Worm (Caenorhabditis elegans) whole organism, L1 larva: ENCODE measurements around the gene clec-161.

Experiments
- alr-1 ChIP-seq: fragments of 200-800 bp; sonication (Bioruptor generic); optimal IDR thresholded peaks from 2 replicates; lab custom pipeline; 2018; ENCODE audit warnings: borderline replicate concordance, mild to moderate bottlenecking, missing genetic modification characterization, missing compliant biosample characterization
- blmp-1 ChIP-seq: fragments of 150-350 bp; optimal IDR thresholded peaks from 2 replicates; lab custom pipeline; 2014; ENCODE audit warnings: missing biosample characterization, missing genetic modification characterization
- efl-3 ChIP-seq: fragments of 200-800 bp; sonication (Bioruptor generic); optimal IDR thresholded peaks from 2 replicates; lab custom pipeline; 2018; ENCODE audit warnings: mild to moderate bottlenecking, missing genetic modification characterization, missing compliant biosample characterization
- elt-2 ChIP-seq: sonication (generic microtip); optimal IDR thresholded peaks from 2 replicates; lab custom pipeline; 2016; ENCODE audit warnings: missing genetic modification characterization, mild to moderate bottlenecking, inconsistent platforms, missing compliant biosample characterization, missing genetic modification reagents
- lin-13 ChIP-seq: fragments of 150-350 bp; optimal IDR thresholded peaks from 2 replicates; lab custom pipeline; 2014; ENCODE audit warnings: missing biosample characterization, missing genetic modification reagents, missing genetic modification characterization
- nhr-11 ChIP-seq: fragments of 150-350 bp; optimal IDR thresholded peaks from 2 replicates; lab custom pipeline; 2014; ENCODE audit warnings: missing biosample characterization, missing genetic modification characterization
- nhr-28 ChIP-seq: fragments of 150-350 bp; optimal IDR thresholded peaks from 2 replicates; lab custom pipeline; 2014; ENCODE audit warnings: missing biosample characterization, missing genetic modification characterization
- nhr-76 ChIP-seq: sonication (generic microtip); optimal IDR thresholded peaks from 2 replicates; lab custom pipeline; 2017; ENCODE audit warnings: missing biosample characterization, missing genetic modification characterization
- pqm-1 ChIP-seq: sonication (generic microtip); optimal IDR thresholded peaks from 3 replicates; lab custom pipeline; 2017; ENCODE audit warnings: missing biosample characterization, missing genetic modification characterization
- snpc-4 ChIP-seq: fragments of 150-350 bp; optimal IDR thresholded peaks from 2 replicates; lab custom pipeline; 2014; ENCODE audit warnings: missing biosample characterization, missing genetic modification characterization
- unc-62 ChIP-seq: fragments of 150-350 bp; optimal IDR thresholded peaks from 2 replicates; lab custom pipeline; 2014; ENCODE audit warnings: missing biosample characterization, missing genetic modification reagents, missing genetic modification characterization
- zag-1 ChIP-seq: fragments of 150-350 bp; optimal IDR thresholded peaks from 2 replicates; lab custom pipeline; 2014; ENCODE audit warnings: missing biosample characterization, missing genetic modification characterization

DNA sequence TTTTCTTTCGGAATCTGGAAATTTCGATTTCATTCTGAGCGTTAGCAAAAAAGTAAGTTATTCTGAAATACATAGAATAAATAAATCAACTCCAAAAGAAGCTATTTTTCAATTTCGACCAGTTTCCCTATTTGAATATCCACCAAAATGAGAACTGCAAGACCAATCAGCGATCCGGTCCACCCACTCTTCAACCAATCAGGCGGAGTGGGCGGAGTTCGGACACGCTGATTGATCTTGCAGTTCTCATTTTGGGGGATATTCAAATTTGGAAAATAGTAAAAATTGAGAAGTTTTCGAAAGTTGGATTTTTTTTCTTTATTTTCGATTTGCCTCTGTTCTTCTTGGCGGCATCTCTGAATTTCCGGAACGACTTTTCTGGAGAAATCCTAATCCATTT lies 37.7 kb downstream of the clec-161 start:
- TF ChIP-seq zag-1 (tag; lab: Kevin White, UChicago) (no peak), alr-1 (no peak), pqm-1 (tag; lab: Kevin White, UChicago) (no peak), nhr-28 (tag; lab: Kevin White, UChicago) (no peak), elt-2 (no peak), blmp-1 (tag; lab: Kevin White, UChicago) (no peak), lin-13 (GFP tag; lab: Kevin White, UChicago) (no peak), snpc-4 (no peak), nhr-76 (tag; lab: Kevin White, UChicago) (no peak), efl-3 (GFP tag; lab: Kevin White, UChicago) (no peak), unc-62 (GFP tag; lab: Kevin White, UChicago) (no peak), nhr-11 (tag; lab: Kevin White, UChicago) (no peak)
